Worm (Caenorhabditis elegans) whole organism, L1 larva: ENCODE results near the gene nlp-61.

ENCODE experiments used
- lin-15B ChIP-seq: fragments of 150-350 bp; sonication (generic microtip); optimal IDR thresholded peaks from 3 replicates; lab custom pipeline; 2014; ENCODE audit warnings: missing biosample characterization, missing genetic modification characterization
- mep-1 ChIP-seq: fragments of 150-350 bp; optimal IDR thresholded peaks from 2 replicates; lab custom pipeline; 2014; ENCODE audit warnings: missing biosample characterization, missing genetic modification characterization
- nhr-12 ChIP-seq: sonication (generic microtip); optimal IDR thresholded peaks from 2 replicates; lab custom pipeline; 2017; ENCODE audit warnings: missing biosample characterization, missing genetic modification characterization
- nhr-19 ChIP-seq: fragments of 200-800 bp; sonication (Bioruptor generic); conservative IDR thresholded peaks from 2 replicates; pipeline ENCODE4 v1.3.6; 2022; ENCODE audit warnings: missing genetic modification characterization, missing compliant biosample characterization
- nhr-237 ChIP-seq: fragments of 150-350 bp; optimal IDR thresholded peaks from 2 replicates; lab custom pipeline; 2014; ENCODE audit warnings: missing biosample characterization, missing genetic modification characterization
- nhr-28 ChIP-seq: fragments of 150-350 bp; optimal IDR thresholded peaks from 2 replicates; lab custom pipeline; 2014; ENCODE audit warnings: missing biosample characterization, missing genetic modification characterization
- pqm-1 ChIP-seq: sonication (generic microtip); optimal IDR thresholded peaks from 3 replicates; lab custom pipeline; 2017; ENCODE audit warnings: missing biosample characterization, missing genetic modification characterization
- snpc-4 ChIP-seq: fragments of 150-350 bp; optimal IDR thresholded peaks from 2 replicates; lab custom pipeline; 2014; ENCODE audit warnings: missing biosample characterization, missing genetic modification characterization
- sup-37 ChIP-seq: fragments of 200-800 bp; sonication (Bioruptor generic); optimal IDR thresholded peaks from 2 replicates; lab custom pipeline; 2018; ENCODE audit warnings: mild to moderate bottlenecking, missing genetic modification characterization, missing compliant biosample characterization
- unc-30 ChIP-seq: sonication (generic microtip); optimal IDR thresholded peaks from 2 replicates; lab custom pipeline; 2017; ENCODE audit warnings: missing biosample characterization, missing genetic modification characterization
- unc-62 ChIP-seq: fragments of 150-350 bp; optimal IDR thresholded peaks from 2 replicates; lab custom pipeline; 2014; ENCODE audit warnings: missing biosample characterization, missing genetic modification reagents, missing genetic modification characterization

DNA sequence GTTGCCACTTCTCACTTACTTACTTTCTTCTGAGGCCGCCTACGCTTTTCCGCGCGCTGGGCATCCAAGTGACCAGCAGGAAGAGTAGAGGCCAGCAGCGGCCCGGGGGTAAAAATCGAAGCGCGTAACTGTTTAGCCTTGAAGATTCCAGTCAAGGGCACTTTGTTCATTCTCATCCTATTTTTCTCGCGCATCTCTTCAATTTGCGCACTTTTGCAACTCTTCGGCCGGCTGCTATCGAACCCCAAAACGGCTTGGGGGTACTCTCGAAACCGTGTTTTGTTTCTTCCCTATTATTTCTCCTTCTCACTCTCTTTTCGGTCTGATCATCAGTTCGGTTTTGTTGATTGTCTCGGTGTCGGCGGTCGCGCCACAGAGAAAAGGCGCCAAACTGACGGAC is 40.9 kb upstream of the nlp-61 start:
- TF ChIP-seq lin-15B (tag; lab: Kevin White, UChicago) (no peak), nhr-237 (tag; lab: Kevin White, UChicago) (no peak), nhr-28 (tag; lab: Kevin White, UChicago) (no peak), unc-62 (GFP tag; lab: Kevin White, UChicago) (no peak), nhr-12 (tag; lab: Kevin White, UChicago) (no peak), snpc-4 (tag; lab: Kevin White, UChicago) (no peak), sup-37 (GFP tag; lab: Kevin White, UChicago) (no peak), mep-1 (tag; lab: Kevin White, UChicago) (peak; percentile 39), nhr-19 (GFP tag; lab: Robert Waterston, UW) (no peak), pqm-1 (tag; lab: Kevin White, UChicago) (no peak), unc-30 (tag; lab: Kevin White, UChicago) (no peak)
